Fruit fly (Drosophila melanogaster) whole organism, prepupa: ENCODE results near the gene kuz.

ENCODE experiments used
- Blimp-1 ChIP-seq: fragments of 200-800 bp; sonication (Bioruptor generic); optimal IDR thresholded peaks from 3 replicates; lab custom pipeline; 2017; ENCODE audit warnings: missing biosample characterization, missing genetic modification characterization, mild to moderate bottlenecking, moderate library complexity, missing genetic modification reagents
- CG10631 ChIP-seq: fragments of 200-800 bp; sonication (Bioruptor generic); optimal IDR thresholded peaks from 2 replicates; lab custom pipeline; 2016; ENCODE audit warnings: missing biosample characterization, missing genetic modification characterization
- CG10669 ChIP-seq: fragments of 200-800 bp; sonication (Bioruptor generic); optimal IDR thresholded peaks from 3 replicates; lab custom pipeline; 2018; ENCODE audit warnings: missing biosample characterization, mild to moderate bottlenecking, missing genetic modification characterization, moderate library complexity
- CG11294 ChIP-seq: fragments of 200-800 bp; sonication (Bioruptor generic); IDR thresholded peaks from 2 replicates; pipeline ENCODE4 v1.3.6; 2022; ENCODE audit warnings: missing biosample characterization, missing genetic modification characterization
- CG11762 ChIP-seq: fragments of 200-800 bp; sonication (Bioruptor generic); optimal IDR thresholded peaks from 3 replicates; lab custom pipeline; 2016; ENCODE audit warnings: missing biosample characterization, missing genetic modification characterization; ENCODE audit not compliant: insufficient read depth
- CG11902 ChIP-seq: fragments of 200-800 bp; sonication (Bioruptor generic); optimal IDR thresholded peaks from 3 replicates; lab custom pipeline; 2016; ENCODE audit warnings: missing biosample characterization, missing genetic modification characterization
- CG16779 ChIP-seq: fragments of 200-800 bp; sonication (Bioruptor generic); optimal IDR thresholded peaks from 3 replicates; lab custom pipeline; 2017; ENCODE audit warnings: missing biosample characterization, mild to moderate bottlenecking, missing genetic modification characterization
- CG3032 ChIP-seq: fragments of 200-800 bp; optimal IDR thresholded peaks from 2 replicates; lab custom pipeline; 2019; ENCODE audit warnings: missing biosample characterization, mild to moderate bottlenecking, missing genetic modification characterization, moderate library complexity
- CG31627 ChIP-seq: fragments of 200-800 bp; sonication (Bioruptor generic); optimal IDR thresholded peaks from 3 replicates; lab custom pipeline; 2016; ENCODE audit warnings: missing biosample characterization, missing genetic modification characterization
- CG32006 ChIP-seq: fragments of 200-800 bp; sonication (Bioruptor generic); optimal IDR thresholded peaks from 3 replicates; lab custom pipeline; 2017; ENCODE audit warnings: missing biosample characterization, mild to moderate bottlenecking, missing genetic modification characterization
- CG3919 ChIP-seq: fragments of 200-800 bp; sonication (Bioruptor generic); optimal IDR thresholded peaks from 3 replicates; lab custom pipeline; 2016; ENCODE audit warnings: missing biosample characterization, missing genetic modification characterization
- CG4318 ChIP-seq: fragments of 200-800 bp; sonication (Bioruptor generic); optimal IDR thresholded peaks from 3 replicates; lab custom pipeline; 2017; ENCODE audit warnings: missing biosample characterization, mild to moderate bottlenecking, missing genetic modification characterization
- CG6163 ChIP-seq: fragments of 200-800 bp; sonication (Bioruptor generic); IDR thresholded peaks from 3 replicates; pipeline ENCODE4 v1.3.6; 2022; ENCODE audit warnings: missing biosample characterization, missing genetic modification characterization
- CG6276 ChIP-seq: fragments of 200-800 bp; sonication (Bioruptor generic); optimal IDR thresholded peaks from 2 replicates; lab custom pipeline; 2017; ENCODE audit warnings: missing biosample characterization, mild to moderate bottlenecking, missing genetic modification characterization
- CG6792 ChIP-seq: fragments of 200-800 bp; sonication (Bioruptor generic); optimal IDR thresholded peaks from 3 replicates; lab custom pipeline; 2016; ENCODE audit warnings: missing biosample characterization, missing genetic modification characterization
- CG6808 ChIP-seq: fragments of 200-800 bp; sonication (Bioruptor generic); optimal IDR thresholded peaks from 3 replicates; lab custom pipeline; 2017; ENCODE audit warnings: missing biosample characterization, missing genetic modification characterization, mild to moderate bottlenecking, moderate library complexity, missing genetic modification reagents
- CG6854 ChIP-seq: fragments of 200-800 bp; sonication (Bioruptor generic); optimal IDR thresholded peaks from 2 replicates; lab custom pipeline; 2017; ENCODE audit warnings: missing biosample characterization, mild to moderate bottlenecking, missing genetic modification characterization
- CG8119 ChIP-seq: fragments of 200-800 bp; sonication (Bioruptor generic); IDR thresholded peaks from 3 replicates; pipeline ENCODE4 v1.3.6; 2022; ENCODE audit warnings: missing biosample characterization, missing genetic modification characterization
- CG8319 ChIP-seq: fragments of 200-800 bp; sonication (Bioruptor generic); optimal IDR thresholded peaks from 3 replicates; lab custom pipeline; 2016; ENCODE audit warnings: missing biosample characterization, missing genetic modification characterization
- CG8632 ChIP-seq: fragments of 200-800 bp; sonication (Bioruptor generic); optimal IDR thresholded peaks from 3 replicates; lab custom pipeline; 2016; ENCODE audit warnings: missing biosample characterization, missing genetic modification characterization
- CG9139 ChIP-seq: fragments of 200-800 bp; sonication (Bioruptor generic); optimal IDR thresholded peaks from 3 replicates; lab custom pipeline; 2017; ENCODE audit warnings: missing biosample characterization, mild to moderate bottlenecking, missing genetic modification characterization
- Eip75B ChIP-seq: fragments of 200-800 bp; sonication (Bioruptor generic); optimal IDR thresholded peaks from 3 replicates; lab custom pipeline; 2016; ENCODE audit warnings: missing biosample characterization, missing genetic modification characterization
- Eip93F ChIP-seq: fragments of 200-800 bp; sonication (Bioruptor generic); optimal IDR thresholded peaks from 2 replicates; lab custom pipeline; 2016; ENCODE audit warnings: missing biosample characterization, mild to moderate bottlenecking, missing genetic modification characterization
- Ets96B ChIP-seq: fragments of 200-800 bp; optimal IDR thresholded peaks from 2 replicates; lab custom pipeline; 2019; ENCODE audit warnings: missing biosample characterization, mild to moderate bottlenecking, missing genetic modification characterization, moderate library complexity
- Gug ChIP-seq: fragments of 200-800 bp; sonication (Bioruptor generic); IDR thresholded peaks from 2 replicates; pipeline ENCODE4 v1.3.6; 2022; ENCODE audit warnings: missing biosample characterization, missing genetic modification characterization
- Lpt ChIP-seq: fragments of 200-800 bp; sonication (Bioruptor generic); optimal IDR thresholded peaks from 3 replicates; lab custom pipeline; 2016; ENCODE audit warnings: missing biosample characterization, missing genetic modification characterization
- Smox ChIP-seq: fragments of 200-800 bp; sonication (Bioruptor generic); optimal IDR thresholded peaks from 3 replicates; lab custom pipeline; 2016; ENCODE audit warnings: missing biosample characterization, missing genetic modification characterization
- Sox102F ChIP-seq: fragments of 200-800 bp; sonication (Bioruptor generic); optimal IDR thresholded peaks from 2 replicates; lab custom pipeline; 2016; ENCODE audit warnings: missing biosample characterization, mild to moderate bottlenecking, missing genetic modification characterization
- Sox14 ChIP-seq: fragments of 200-800 bp; sonication (Bioruptor generic); optimal IDR thresholded peaks from 3 replicates; lab custom pipeline; 2016; ENCODE audit warnings: missing biosample characterization, missing genetic modification characterization
- achi ChIP-seq: fragments of 200-800 bp; sonication (Bioruptor generic); optimal IDR thresholded peaks from 3 replicates; lab custom pipeline; 2016; ENCODE audit warnings: missing biosample characterization, missing genetic modification characterization
- acj6 ChIP-seq: fragments of 200-800 bp; sonication (Bioruptor generic); optimal IDR thresholded peaks from 3 replicates; lab custom pipeline; 2016; ENCODE audit warnings: missing biosample characterization, missing genetic modification characterization
- cyc ChIP-seq: fragments of 200-800 bp; sonication (Bioruptor generic); optimal IDR thresholded peaks from 3 replicates; lab custom pipeline; 2016; ENCODE audit warnings: missing biosample characterization, missing genetic modification characterization
- dsx ChIP-seq: fragments of 200-800 bp; optimal IDR thresholded peaks from 3 replicates; lab custom pipeline; 2019; ENCODE audit warnings: missing biosample characterization, mild to moderate bottlenecking, missing genetic modification characterization, moderate library complexity; ENCODE audit not compliant: poor library complexity, severe bottlenecking
- eg ChIP-seq: fragments of 200-800 bp; sonication (Bioruptor generic); IDR thresholded peaks from 3 replicates; pipeline ENCODE4 v1.3.6; 2022; ENCODE audit warnings: missing biosample characterization, missing genetic modification characterization
- esn ChIP-seq: fragments of 200-800 bp; sonication (Bioruptor generic); optimal IDR thresholded peaks from 2 replicates; lab custom pipeline; 2016; ENCODE audit warnings: missing biosample characterization, mild to moderate bottlenecking, missing genetic modification characterization, moderate library complexity
- fd59A ChIP-seq: fragments of 200-800 bp; sonication (Bioruptor generic); optimal IDR thresholded peaks from 2 replicates; lab custom pipeline; 2017; ENCODE audit warnings: missing biosample characterization, mild to moderate bottlenecking, missing genetic modification characterization, missing genetic modification reagents
- fd85E ChIP-seq: fragments of 200-800 bp; sonication (Bioruptor generic); optimal IDR thresholded peaks from 3 replicates; lab custom pipeline; 2016; ENCODE audit warnings: missing biosample characterization, missing genetic modification characterization
- fkh ChIP-seq: fragments of 200-800 bp; sonication (Bioruptor generic); optimal IDR thresholded peaks from 3 replicates; lab custom pipeline; 2017; ENCODE audit warnings: missing biosample characterization, mild to moderate bottlenecking, missing genetic modification characterization, moderate library complexity
- lz ChIP-seq: fragments of 200-800 bp; sonication (Bioruptor generic); optimal IDR thresholded peaks from 3 replicates; lab custom pipeline; 2016; ENCODE audit warnings: missing biosample characterization, missing genetic modification characterization
- pdm3 ChIP-seq: fragments of 200-800 bp; sonication (Bioruptor generic); optimal IDR thresholded peaks from 3 replicates; lab custom pipeline; 2016; ENCODE audit warnings: missing biosample characterization, missing genetic modification characterization
- spab ChIP-seq: fragments of 200-800 bp; sonication (Bioruptor generic); optimal IDR thresholded peaks from 2 replicates; lab custom pipeline; 2017; ENCODE audit warnings: missing biosample characterization, mild to moderate bottlenecking, missing genetic modification characterization, missing genetic modification reagents
- ss ChIP-seq, 2 experiments: fragments of 200-800 bp; sonication (Bioruptor generic); optimal IDR thresholded peaks; 2 replicates in 1 of 2; 3 replicates in 1 of 2; lab custom pipeline; 2017 to 2018; ENCODE audit warnings: mild to moderate bottlenecking in 2 of 2, missing biosample characterization in 2 of 2, missing genetic modification characterization in 2 of 2, moderate library complexity in 1 of 2
- svp ChIP-seq: fragments of 200-800 bp; sonication (Bioruptor generic); peaks from one replicate; lab custom pipeline; 2016; ENCODE audit warnings: missing biosample characterization, missing genetic modification characterization
- topi ChIP-seq: fragments of 200-800 bp; sonication (Bioruptor generic); optimal IDR thresholded peaks from 3 replicates; lab custom pipeline; 2016; ENCODE audit warnings: missing biosample characterization, missing genetic modification characterization
- vri ChIP-seq: fragments of 200-800 bp; sonication (Bioruptor generic); optimal IDR thresholded peaks from 3 replicates; lab custom pipeline; 2016; ENCODE audit warnings: missing biosample characterization, mild to moderate bottlenecking, missing genetic modification characterization

kuz gene

DNA sequence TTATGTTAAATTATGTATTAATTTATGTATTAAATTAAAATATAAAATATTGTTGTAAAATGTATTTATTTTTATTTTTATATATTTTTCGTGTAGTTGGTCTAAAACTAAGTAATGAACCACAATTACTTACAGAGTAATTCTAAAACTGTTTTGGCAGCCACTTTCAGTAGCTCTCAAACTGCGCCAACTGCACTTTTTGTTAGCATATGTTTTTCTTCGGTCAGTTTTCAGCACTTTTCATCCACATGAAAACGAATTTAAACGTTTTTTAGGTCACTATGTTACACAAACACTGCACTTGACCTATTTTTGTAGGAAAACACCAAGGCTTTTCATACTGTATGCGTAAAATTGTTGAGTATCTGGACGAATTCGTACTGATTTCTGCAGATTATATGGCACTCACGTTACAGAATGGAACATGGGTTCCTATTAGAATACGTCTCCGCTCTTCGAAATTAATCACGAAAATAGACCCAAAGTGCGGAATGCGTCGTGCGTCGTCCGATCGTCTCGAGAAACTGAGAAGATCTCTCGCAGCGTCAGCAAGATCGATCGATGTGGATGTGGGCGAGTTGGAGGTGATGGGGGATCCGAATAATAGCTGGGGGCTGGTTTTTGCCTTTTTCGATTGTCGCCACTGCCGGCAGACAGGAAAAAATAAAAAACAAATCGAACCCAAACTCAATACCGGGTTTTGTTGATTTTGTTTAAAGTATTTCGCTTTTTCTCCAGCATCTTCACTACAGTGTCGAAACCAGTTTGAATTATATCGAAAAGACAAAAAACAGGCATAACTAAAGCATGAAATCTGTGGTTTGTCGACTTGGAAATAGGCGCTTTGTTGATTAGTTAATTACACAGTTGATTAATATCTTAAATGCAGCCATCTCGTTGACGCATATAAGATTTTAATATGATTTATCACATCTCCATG is 92.2 kb downstream of the kuz start, which contains the start of gene ics (continued):
- TF ChIP-seq CG6854 (GFP tag; lab: Kevin White, UChicago) = no peak
- TF ChIP-seq, all 60 proteins: peak for 6

DNA sequence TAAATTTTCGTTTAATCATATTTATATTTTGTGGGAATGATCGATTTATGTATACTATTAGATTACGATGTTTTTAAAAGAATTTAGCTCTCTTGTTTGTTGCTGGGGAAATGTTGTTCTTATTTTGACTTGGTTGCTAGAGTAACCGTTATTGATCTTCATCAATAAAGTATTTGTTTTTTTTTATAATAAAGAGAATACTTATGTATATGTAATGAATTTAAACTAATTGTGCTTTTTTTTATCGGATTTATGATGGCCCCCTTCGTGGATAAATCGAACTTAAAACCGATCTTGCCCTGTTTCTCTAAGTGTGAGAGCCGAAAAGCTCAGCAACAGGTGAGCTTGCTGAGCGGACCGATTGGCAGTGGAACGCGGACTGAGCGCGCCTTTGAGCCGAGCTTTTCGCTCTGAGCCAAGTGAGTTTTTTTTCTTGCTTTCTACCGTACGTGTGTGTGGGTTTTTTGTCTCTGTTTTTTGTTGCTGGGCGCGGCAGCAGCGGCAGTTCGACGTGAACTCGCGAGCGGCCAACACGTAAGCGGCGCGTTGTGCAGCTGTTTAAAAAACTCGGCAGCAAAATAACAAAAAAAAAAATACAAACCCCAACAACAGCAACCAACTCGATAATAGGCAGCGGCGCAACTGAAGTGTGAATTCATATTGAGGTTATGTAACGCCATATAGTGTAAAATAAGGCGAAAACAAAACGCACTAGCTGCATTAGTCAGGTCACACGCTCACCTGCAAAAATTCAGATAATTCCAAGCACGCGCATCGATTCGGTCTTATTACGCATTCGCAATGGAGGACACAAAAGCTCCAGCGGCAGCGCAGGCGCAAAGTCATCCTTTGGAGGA is 115.3 kb downstream of the kuz start, which contains the start of gene CG18507:
Gene CG18507 (plus strand): TSS at position 501 of the 857 bp plus-strand sequence.
- TF ChIP-seq acj6 (GFP tag; lab: Kevin White, UChicago) = peak; percentile 32
- TF ChIP-seq cyc = no peak
- no peak for TF ChIP-seq CG6792 (GFP tag; lab: Kevin White, UChicago)
- TF ChIP-seq svp (GFP tag; lab: Kevin White, UChicago) = peak; percentile 75
- no peak for TF ChIP-seq Eip75B
- peak; percentile 39 for TF ChIP-seq Lpt (GFP tag; lab: Kevin White, UChicago)
- no peak for TF ChIP-seq fd85E (GFP tag; lab: Kevin White, UChicago)
- peak; percentile 78 for TF ChIP-seq CG9139
- no peak for TF ChIP-seq CG11762
- TF ChIP-seq ss (GFP tag; optimal IDR thresholded peaks at IDR 0.05; lab: Kevin White, UChicago) = peak; percentile 69 to 76
- TF ChIP-seq achi (GFP tag; lab: Kevin White, UChicago) = no peak
- TF ChIP-seq Sox14 (GFP tag; lab: Kevin White, UChicago) = no peak
- TF ChIP-seq dsx = peak; percentile 59
- TF ChIP-seq CG8119 (GFP tag; lab: Robert Waterston, UW) = peak; percentile 67; the same call in 2 of the 3 replicates
- no peak for TF ChIP-seq Gug (GFP tag; lab: Robert Waterston, UW)
- peak; percentile 42 for TF ChIP-seq spab
- peak; percentile 57 for TF ChIP-seq CG6276
- peak; percentile 15 for TF ChIP-seq fkh
- TF ChIP-seq lz (GFP tag; lab: Kevin White, UChicago) = no peak
- peak; percentile 48 for TF ChIP-seq esn (GFP tag; lab: Kevin White, UChicago)
- no peak for TF ChIP-seq Sox102F (GFP tag; lab: Kevin White, UChicago)
- TF ChIP-seq vri (GFP tag; lab: Kevin White, UChicago) = peak; percentile 31
- TF ChIP-seq CG3919 (GFP tag; lab: Kevin White, UChicago) = peak; percentile 25
- no peak for TF ChIP-seq CG16779 (tag; lab: Kevin White, UChicago)
- TF ChIP-seq Smox (GFP tag; lab: Kevin White, UChicago) = no peak
- peak; percentile 34 for TF ChIP-seq CG32006 (GFP tag; lab: Kevin White, UChicago)
- TF ChIP-seq CG31627 (GFP tag; lab: Kevin White, UChicago) = peak; percentile 5
- peak; percentile 89; the same call in 2 of the 3 replicates for TF ChIP-seq eg
- TF ChIP-seq Eip93F = no peak
- TF ChIP-seq CG8319 (GFP tag; lab: Kevin White, UChicago) = no peak
- no peak for TF ChIP-seq fd59A
- peak; percentile 64 for TF ChIP-seq CG10669 (GFP tag; lab: Kevin White, UChicago)
- no peak for TF ChIP-seq topi (GFP tag; lab: Kevin White, UChicago)
- peak; percentile 61 for TF ChIP-seq CG3032 (tag; lab: Kevin White, UChicago)
- no peak for TF ChIP-seq CG4318 (GFP tag; lab: Kevin White, UChicago)
- no peak for TF ChIP-seq CG11294
- TF ChIP-seq CG10631 (GFP tag; lab: Kevin White, UChicago) = peak; percentile 4
- peak; percentile 92 for TF ChIP-seq CG6163
- peak; percentile 9 for TF ChIP-seq CG11902 (GFP tag; lab: Kevin White, UChicago)
- no peak for TF ChIP-seq Blimp-1 (GFP tag; lab: Kevin White, UChicago)
- TF ChIP-seq Ets96B (tag; lab: Kevin White, UChicago) = peak; percentile 58
- TF ChIP-seq pdm3 (GFP tag; lab: Kevin White, UChicago) = no peak
- peak; percentile 68 for TF ChIP-seq CG6808 (GFP tag; lab: Kevin White, UChicago)
- TF ChIP-seq CG8632 = peak; percentile 4
